Fruit fly (Drosophila melanogaster) whole organism, prepupa: Measurements from ENCODE around the gene CG9328.

Experiments
- Blimp-1 ChIP-seq: fragments of 200-800 bp; sonication (Bioruptor generic); optimal IDR thresholded peaks from 3 replicates; lab custom pipeline; 2017; ENCODE audit warnings: missing biosample characterization, missing genetic modification characterization, mild to moderate bottlenecking, moderate library complexity, missing genetic modification reagents
- CG10631 ChIP-seq: fragments of 200-800 bp; sonication (Bioruptor generic); optimal IDR thresholded peaks from 2 replicates; lab custom pipeline; 2016; ENCODE audit warnings: missing biosample characterization, missing genetic modification characterization
- CG11902 ChIP-seq: fragments of 200-800 bp; sonication (Bioruptor generic); optimal IDR thresholded peaks from 3 replicates; lab custom pipeline; 2016; ENCODE audit warnings: missing biosample characterization, missing genetic modification characterization
- CG15336 ChIP-seq: fragments of 200-800 bp; sonication (Bioruptor generic); IDR thresholded peaks from 2 replicates; pipeline ENCODE4 v1.3.6; 2022; ENCODE audit warnings: missing biosample characterization, missing genetic modification characterization
- CG1621 ChIP-seq: fragments of 200-800 bp; sonication (Bioruptor generic); optimal IDR thresholded peaks from 3 replicates; lab custom pipeline; 2018; ENCODE audit warnings: missing biosample characterization, mild to moderate bottlenecking, missing genetic modification characterization
- CG16779 ChIP-seq: fragments of 200-800 bp; sonication (Bioruptor generic); optimal IDR thresholded peaks from 3 replicates; lab custom pipeline; 2017; ENCODE audit warnings: missing biosample characterization, mild to moderate bottlenecking, missing genetic modification characterization
- CG3032 ChIP-seq: fragments of 200-800 bp; optimal IDR thresholded peaks from 2 replicates; lab custom pipeline; 2019; ENCODE audit warnings: missing biosample characterization, mild to moderate bottlenecking, missing genetic modification characterization, moderate library complexity
- CG31627 ChIP-seq: fragments of 200-800 bp; sonication (Bioruptor generic); optimal IDR thresholded peaks from 3 replicates; lab custom pipeline; 2016; ENCODE audit warnings: missing biosample characterization, missing genetic modification characterization
- CG34406 ChIP-seq: fragments of 200-800 bp; sonication (Bioruptor generic); optimal IDR thresholded peaks from 3 replicates; lab custom pipeline; 2016; ENCODE audit warnings: missing biosample characterization, missing genetic modification characterization
- CG3919 ChIP-seq: fragments of 200-800 bp; sonication (Bioruptor generic); optimal IDR thresholded peaks from 3 replicates; lab custom pipeline; 2016; ENCODE audit warnings: missing biosample characterization, missing genetic modification characterization
- CG4318 ChIP-seq: fragments of 200-800 bp; sonication (Bioruptor generic); optimal IDR thresholded peaks from 3 replicates; lab custom pipeline; 2017; ENCODE audit warnings: missing biosample characterization, mild to moderate bottlenecking, missing genetic modification characterization
- CG6163 ChIP-seq: fragments of 200-800 bp; sonication (Bioruptor generic); IDR thresholded peaks from 3 replicates; pipeline ENCODE4 v1.3.6; 2022; ENCODE audit warnings: missing biosample characterization, missing genetic modification characterization
- CG6276 ChIP-seq: fragments of 200-800 bp; sonication (Bioruptor generic); optimal IDR thresholded peaks from 2 replicates; lab custom pipeline; 2017; ENCODE audit warnings: missing biosample characterization, mild to moderate bottlenecking, missing genetic modification characterization
- CG6792 ChIP-seq: fragments of 200-800 bp; sonication (Bioruptor generic); optimal IDR thresholded peaks from 3 replicates; lab custom pipeline; 2016; ENCODE audit warnings: missing biosample characterization, missing genetic modification characterization
- CG6854 ChIP-seq: fragments of 200-800 bp; sonication (Bioruptor generic); optimal IDR thresholded peaks from 2 replicates; lab custom pipeline; 2017; ENCODE audit warnings: missing biosample characterization, mild to moderate bottlenecking, missing genetic modification characterization
- CG7368 ChIP-seq: fragments of 200-800 bp; sonication (Bioruptor generic); optimal IDR thresholded peaks from 3 replicates; lab custom pipeline; 2016; ENCODE audit warnings: missing biosample characterization, missing genetic modification characterization
- CG8319 ChIP-seq: fragments of 200-800 bp; sonication (Bioruptor generic); optimal IDR thresholded peaks from 3 replicates; lab custom pipeline; 2016; ENCODE audit warnings: missing biosample characterization, missing genetic modification characterization
- CG8632 ChIP-seq: fragments of 200-800 bp; sonication (Bioruptor generic); optimal IDR thresholded peaks from 3 replicates; lab custom pipeline; 2016; ENCODE audit warnings: missing biosample characterization, missing genetic modification characterization
- Eip75B ChIP-seq: fragments of 200-800 bp; sonication (Bioruptor generic); optimal IDR thresholded peaks from 3 replicates; lab custom pipeline; 2016; ENCODE audit warnings: missing biosample characterization, missing genetic modification characterization
- Eip78C ChIP-seq: fragments of 200-800 bp; sonication (Bioruptor generic); peaks from one replicate; lab custom pipeline; 2016; ENCODE audit warnings: missing biosample characterization, missing genetic modification characterization
- Eip93F ChIP-seq: fragments of 200-800 bp; sonication (Bioruptor generic); optimal IDR thresholded peaks from 2 replicates; lab custom pipeline; 2016; ENCODE audit warnings: missing biosample characterization, mild to moderate bottlenecking, missing genetic modification characterization
- Ets21C ChIP-seq: fragments of 200-800 bp; sonication (Bioruptor generic); optimal IDR thresholded peaks from 3 replicates; lab custom pipeline; 2016; ENCODE audit warnings: missing biosample characterization, missing genetic modification characterization
- Ets96B ChIP-seq: fragments of 200-800 bp; optimal IDR thresholded peaks from 2 replicates; lab custom pipeline; 2019; ENCODE audit warnings: missing biosample characterization, mild to moderate bottlenecking, missing genetic modification characterization, moderate library complexity
- Gug ChIP-seq: fragments of 200-800 bp; sonication (Bioruptor generic); IDR thresholded peaks from 2 replicates; pipeline ENCODE4 v1.3.6; 2022; ENCODE audit warnings: missing biosample characterization, missing genetic modification characterization
- Hr39 ChIP-seq: fragments of 200-800 bp; sonication (Bioruptor generic); optimal IDR thresholded peaks from 2 replicates; lab custom pipeline; 2016; ENCODE audit warnings: missing biosample characterization, missing genetic modification characterization
- Hr4 ChIP-seq: fragments of 200-800 bp; sonication (Bioruptor generic); optimal IDR thresholded peaks from 3 replicates; lab custom pipeline; 2016; ENCODE audit warnings: missing biosample characterization, missing genetic modification characterization
- Lpt ChIP-seq: fragments of 200-800 bp; sonication (Bioruptor generic); optimal IDR thresholded peaks from 3 replicates; lab custom pipeline; 2016; ENCODE audit warnings: missing biosample characterization, missing genetic modification characterization
- Smox ChIP-seq: fragments of 200-800 bp; sonication (Bioruptor generic); optimal IDR thresholded peaks from 3 replicates; lab custom pipeline; 2016; ENCODE audit warnings: missing biosample characterization, missing genetic modification characterization
- Sox102F ChIP-seq: fragments of 200-800 bp; sonication (Bioruptor generic); optimal IDR thresholded peaks from 2 replicates; lab custom pipeline; 2016; ENCODE audit warnings: missing biosample characterization, mild to moderate bottlenecking, missing genetic modification characterization
- Sox14 ChIP-seq: fragments of 200-800 bp; sonication (Bioruptor generic); optimal IDR thresholded peaks from 3 replicates; lab custom pipeline; 2016; ENCODE audit warnings: missing biosample characterization, missing genetic modification characterization
- Sox15 ChIP-seq: fragments of 200-800 bp; sonication (Bioruptor generic); optimal IDR thresholded peaks from 3 replicates; lab custom pipeline; 2016; ENCODE audit warnings: missing biosample characterization, missing genetic modification characterization
- acj6 ChIP-seq: fragments of 200-800 bp; sonication (Bioruptor generic); optimal IDR thresholded peaks from 3 replicates; lab custom pipeline; 2016; ENCODE audit warnings: missing biosample characterization, missing genetic modification characterization
- cyc ChIP-seq: fragments of 200-800 bp; sonication (Bioruptor generic); optimal IDR thresholded peaks from 3 replicates; lab custom pipeline; 2016; ENCODE audit warnings: missing biosample characterization, missing genetic modification characterization
- dac ChIP-seq: fragments of 200-800 bp; sonication (Bioruptor generic); optimal IDR thresholded peaks from 2 replicates; lab custom pipeline; 2017; ENCODE audit warnings: missing biosample characterization, mild to moderate bottlenecking, missing genetic modification characterization
- dsx ChIP-seq: fragments of 200-800 bp; optimal IDR thresholded peaks from 3 replicates; lab custom pipeline; 2019; ENCODE audit warnings: missing biosample characterization, mild to moderate bottlenecking, missing genetic modification characterization, moderate library complexity; ENCODE audit not compliant: poor library complexity, severe bottlenecking
- eg ChIP-seq: fragments of 200-800 bp; sonication (Bioruptor generic); IDR thresholded peaks from 3 replicates; pipeline ENCODE4 v1.3.6; 2022; ENCODE audit warnings: missing biosample characterization, missing genetic modification characterization
- esn ChIP-seq: fragments of 200-800 bp; sonication (Bioruptor generic); optimal IDR thresholded peaks from 2 replicates; lab custom pipeline; 2016; ENCODE audit warnings: missing biosample characterization, mild to moderate bottlenecking, missing genetic modification characterization, moderate library complexity
- fd59A ChIP-seq: fragments of 200-800 bp; sonication (Bioruptor generic); optimal IDR thresholded peaks from 2 replicates; lab custom pipeline; 2017; ENCODE audit warnings: missing biosample characterization, mild to moderate bottlenecking, missing genetic modification characterization, missing genetic modification reagents
- fd85E ChIP-seq: fragments of 200-800 bp; sonication (Bioruptor generic); optimal IDR thresholded peaks from 3 replicates; lab custom pipeline; 2016; ENCODE audit warnings: missing biosample characterization, missing genetic modification characterization
- lz ChIP-seq: fragments of 200-800 bp; sonication (Bioruptor generic); optimal IDR thresholded peaks from 3 replicates; lab custom pipeline; 2016; ENCODE audit warnings: missing biosample characterization, missing genetic modification characterization
- net ChIP-seq: fragments of 200-800 bp; sonication (Bioruptor generic); optimal IDR thresholded peaks from 3 replicates; lab custom pipeline; 2016; ENCODE audit warnings: missing biosample characterization, missing genetic modification characterization
- salr ChIP-seq, 2 experiments: fragments of 200-800 bp; sonication (Bioruptor generic); optimal IDR thresholded peaks; 3 replicates each; lab custom pipeline; 2016 to 2018; ENCODE audit warnings: missing biosample characterization in 2 of 2, missing genetic modification characterization in 2 of 2, mild to moderate bottlenecking in 1 of 2
- spab ChIP-seq: fragments of 200-800 bp; sonication (Bioruptor generic); optimal IDR thresholded peaks from 2 replicates; lab custom pipeline; 2017; ENCODE audit warnings: missing biosample characterization, mild to moderate bottlenecking, missing genetic modification characterization, missing genetic modification reagents
- svp ChIP-seq: fragments of 200-800 bp; sonication (Bioruptor generic); peaks from one replicate; lab custom pipeline; 2016; ENCODE audit warnings: missing biosample characterization, missing genetic modification characterization
- vri ChIP-seq: fragments of 200-800 bp; sonication (Bioruptor generic); optimal IDR thresholded peaks from 3 replicates; lab custom pipeline; 2016; ENCODE audit warnings: missing biosample characterization, mild to moderate bottlenecking, missing genetic modification characterization

Gene CG9328

DNA sequence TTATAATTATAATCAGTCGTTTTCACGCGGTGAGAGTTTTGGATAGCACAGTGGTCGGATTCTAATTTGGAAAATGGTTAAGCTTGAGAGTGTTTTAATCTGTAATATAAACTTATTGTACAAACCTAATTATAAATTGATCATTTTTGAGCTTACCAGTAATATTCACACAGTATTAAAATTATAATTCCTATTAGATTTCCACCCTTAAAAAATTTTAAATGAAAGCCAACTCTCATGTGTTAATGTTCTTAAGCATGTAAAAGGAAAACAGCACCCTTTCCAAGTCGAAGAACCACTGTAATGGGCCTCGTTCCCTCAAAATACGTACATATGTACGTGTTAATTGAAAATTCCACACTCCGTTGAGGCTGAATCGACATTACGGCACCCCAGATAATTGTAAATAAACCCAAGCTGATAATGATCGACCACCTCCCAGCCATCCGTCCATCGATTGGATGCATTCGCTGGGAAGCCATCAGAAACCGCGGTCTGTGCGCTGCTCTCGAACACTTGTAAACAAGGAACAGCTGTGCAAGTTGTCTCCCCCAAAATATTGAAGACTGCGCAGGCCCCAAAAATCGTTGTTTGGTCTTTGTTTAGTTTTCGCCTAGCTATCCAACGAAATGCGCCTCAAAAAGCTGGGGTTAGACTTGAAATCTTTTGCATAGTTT is 37.6 kb upstream of the CG9328 start (continued):
- TF ChIP-seq CG15336, result peak; percentile 32; the same call in 1 of the 2 replicates
- TF ChIP-seq CG8632 (GFP tag; lab: Kevin White, UChicago), result no peak
- peak; percentile 67 for TF ChIP-seq lz (GFP tag; lab: Kevin White, UChicago)
- TF ChIP-seq Sox15 (GFP tag; lab: Kevin White, UChicago), result peak; percentile 29
- peak; percentile 39 for TF ChIP-seq Blimp-1 (GFP tag; lab: Kevin White, UChicago)
- peak; percentile 78 for TF ChIP-seq esn (GFP tag; lab: Kevin White, UChicago)
- TF ChIP-seq CG4318 (GFP tag; lab: Kevin White, UChicago), result peak; percentile 7
- peak; percentile 58 for TF ChIP-seq CG6792 (GFP tag; lab: Kevin White, UChicago)
- no peak for TF ChIP-seq fd85E
- TF ChIP-seq net (GFP tag; lab: Kevin White, UChicago), result no peak
- peak; percentile 17 for TF ChIP-seq CG10631
- peak; percentile 69 for TF ChIP-seq Smox (GFP tag; lab: Kevin White, UChicago)
- TF ChIP-seq CG6854 (GFP tag; lab: Kevin White, UChicago), result no peak
- no peak for TF ChIP-seq CG8319 (GFP tag; lab: Kevin White, UChicago)
- TF ChIP-seq acj6 (GFP tag; lab: Kevin White, UChicago), result peak; percentile 53
- TF ChIP-seq Sox14, result peak; percentile 31
- no peak for TF ChIP-seq Ets96B
- peak; percentile 57 for TF ChIP-seq CG34406 (GFP tag; lab: Kevin White, UChicago)
- TF ChIP-seq CG7368 (GFP tag; lab: Kevin White, UChicago), result no peak
- TF ChIP-seq CG6276 (GFP tag; lab: Kevin White, UChicago), result peak; percentile 17

- no peak for TF ChIP-seq Hr39 (GFP tag; lab: Kevin White, UChicago)
- TF ChIP-seq svp (GFP tag; lab: Kevin White, UChicago), result peak; percentile 64
- TF ChIP-seq salr (GFP tag; optimal IDR thresholded peaks at IDR 0.05; lab: Kevin White, UChicago), result no peak
- peak; percentile 65 for TF ChIP-seq vri (GFP tag; lab: Kevin White, UChicago)
- no peak for TF ChIP-seq CG15336
- TF ChIP-seq Gug, result no peak
- no peak for TF ChIP-seq dsx (GFP tag; lab: Kevin White, UChicago)
- peak; percentile 17 for TF ChIP-seq Eip93F
- TF ChIP-seq, all 60 proteins: peak for 3
Observed at dm6 chr2L:20760956-20761355, 36.6 kb upstream of the CG9328 start.

DNA sequence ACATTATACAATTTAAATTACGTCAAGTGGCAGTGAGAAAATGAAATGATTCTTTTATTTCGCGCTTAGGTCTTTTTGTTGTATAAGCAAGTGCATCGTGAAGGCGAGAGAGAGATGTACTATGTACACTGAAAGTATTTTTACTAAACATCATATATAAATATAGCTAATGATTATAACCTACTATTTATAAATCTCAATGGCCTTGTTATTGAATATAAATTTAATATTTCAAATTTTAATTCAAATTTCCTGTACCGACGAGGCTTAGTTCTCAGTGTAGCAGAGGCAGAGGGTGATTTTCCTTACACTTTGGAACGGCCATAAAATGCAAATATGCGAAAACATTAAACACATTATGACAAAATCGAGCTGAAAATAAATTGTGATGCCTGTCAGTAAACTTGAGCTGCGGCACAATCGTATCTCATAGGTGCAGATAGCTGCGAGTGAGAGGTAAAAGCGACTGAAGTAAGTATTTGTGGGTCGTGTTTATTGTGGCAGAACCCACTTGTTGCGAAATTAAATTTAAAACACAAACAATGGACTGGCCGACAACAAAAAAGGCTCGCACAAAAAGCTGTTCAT is 35.5 kb upstream of the CG9328 start:
- TF ChIP-seq Ets96B (peak; percentile 70), Sox15 (GFP tag; lab: Kevin White, UChicago) (peak; percentile 67), Hr39 (GFP tag; lab: Kevin White, UChicago) (peak; percentile 50), CG15336 (peak; percentile 84), CG6854 (GFP tag; lab: Kevin White, UChicago) (peak; percentile 60), CG3919 (GFP tag; lab: Kevin White, UChicago) (peak; percentile 83), cyc (peak; percentile 77), Hr4 (peak; percentile 68), acj6 (GFP tag; lab: Kevin White, UChicago) (peak; percentile 85), CG6163 (peak; percentile 86), CG1621 (tag; lab: Kevin White, UChicago) (peak; percentile 40), Eip93F (peak; percentile 55), dac (GFP tag; lab: Kevin White, UChicago) (peak; percentile 0), dsx (GFP tag; lab: Kevin White, UChicago) (no peak), CG8632 (GFP tag; lab: Kevin White, UChicago) (peak; percentile 88), CG31627 (GFP tag; lab: Kevin White, UChicago) (peak; percentile 59), CG16779 (peak; percentile 69), esn (GFP tag; lab: Kevin White, UChicago) (peak; percentile 86), spab (peak; percentile 66), CG7368 (GFP tag; lab: Kevin White, UChicago) (peak; percentile 74), fd59A (GFP tag; lab: Kevin White, UChicago) (peak; percentile 54), Eip75B (GFP tag; lab: Kevin White, UChicago) (peak; percentile 57), CG6792 (GFP tag; lab: Kevin White, UChicago) (peak; percentile 78), salr (GFP tag; optimal IDR thresholded peaks at IDR 0.05; lab: Kevin White, UChicago) (peak; percentile 41 to 56), CG11902 (peak; percentile 73), Ets21C (peak; percentile 41), CG3032 (tag; lab: Kevin White, UChicago) (peak; percentile 74), eg (GFP tag; lab: Robert Waterston, UW) (peak; percentile 86), Sox102F (GFP tag; lab: Kevin White, UChicago) (peak; percentile 77), Eip78C (GFP tag; lab: Kevin White, UChicago) (peak; percentile 95), Lpt (GFP tag; lab: Kevin White, UChicago) (peak; percentile 57)
